Worm (Caenorhabditis elegans) whole organism, young adult: ENCODE data around the gene K08D8.12.
A peak's percentile ranks its signal among the peaks of the same experiment; 100 is the strongest.

Source experiments
- B0019.2 ChIP-seq: fragments of 200-800 bp; sonication (Bioruptor generic); conservative IDR thresholded peaks from 2 replicates; pipeline ENCODE4 v1.3.6; 2022; ENCODE audit warnings: missing genetic modification reagents, missing genetic modification characterization, missing compliant biosample characterization
- B0336.3 ChIP-seq: fragments of 200-800 bp; sonication (Bioruptor generic); IDR thresholded peaks from 2 replicates; pipeline ENCODE4 v1.3.6; 2022; ENCODE audit warnings: missing genetic modification characterization, missing compliant biosample characterization
- F33H1.4 ChIP-seq: fragments of 200-800 bp; sonication (Bioruptor generic); IDR thresholded peaks from 2 replicates; pipeline ENCODE4 v1.3.6; 2022; ENCODE audit warnings: missing genetic modification reagents, missing genetic modification characterization, missing compliant biosample characterization
- F57C9.4 ChIP-seq: sonication (generic microtip); optimal IDR thresholded peaks from 2 replicates; lab custom pipeline; 2017; ENCODE audit warnings: mild to moderate bottlenecking, missing genetic modification characterization, missing compliant biosample characterization
- K11D2.4 ChIP-seq: fragments of 200-800 bp; sonication (Bioruptor generic); IDR thresholded peaks from 2 replicates; pipeline ENCODE4 v1.3.6; 2022; ENCODE audit warnings: missing genetic modification reagents, missing genetic modification characterization, missing compliant biosample characterization
- K12H6.12 ChIP-seq: fragments of 200-800 bp; sonication (Bioruptor generic); optimal IDR thresholded peaks from 2 replicates; lab custom pipeline; 2018; ENCODE audit warnings: mild to moderate bottlenecking, missing genetic modification characterization, missing compliant biosample characterization
- T07F8.4 ChIP-seq: sonication (generic microtip); optimal IDR thresholded peaks from 2 replicates; lab custom pipeline; 2016; ENCODE audit warnings: mild to moderate bottlenecking, missing genetic modification characterization, moderate library complexity, missing compliant biosample characterization
- Y53G8AR.9 ChIP-seq: fragments of 200-800 bp; sonication (Bioruptor generic); conservative IDR thresholded peaks from 2 replicates; pipeline ENCODE4 v1.3.6; 2022; ENCODE audit warnings: missing genetic modification reagents, missing genetic modification characterization, missing compliant biosample characterization
- aptf-3 ChIP-seq: fragments of 200-800 bp; sonication (Bioruptor generic); IDR thresholded peaks from 2 replicates; pipeline ENCODE4 v1.3.6; 2022; ENCODE audit warnings: missing genetic modification characterization, missing compliant biosample characterization
- atf-7 ChIP-seq: sonication (generic microtip); optimal IDR thresholded peaks from 2 replicates; lab custom pipeline; 2017; ENCODE audit warnings: mild to moderate bottlenecking, missing genetic modification characterization, missing compliant biosample characterization
- attf-6 ChIP-seq: fragments of 200-800 bp; sonication (Bioruptor generic); IDR thresholded peaks from 2 replicates; pipeline ENCODE4 v1.3.6; 2022; ENCODE audit warnings: missing genetic modification reagents, missing genetic modification characterization, missing compliant biosample characterization
- ccch-3 ChIP-seq: fragments of 200-800 bp; sonication (Bioruptor generic); optimal IDR thresholded peaks from 2 replicates; lab custom pipeline; 2018; ENCODE audit warnings: mild to moderate bottlenecking, missing genetic modification characterization, missing compliant biosample characterization
- cebp-1 ChIP-seq, 2 experiments: fragments of 200-800 bp in 1 of 2; sonication (Bioruptor generic) in 1 of 2; sonication (generic microtip) in 1 of 2; IDR thresholded peaks in 1 of 2; optimal IDR thresholded peaks in 1 of 2; 2 replicates each; pipeline versions ENCODE4 v1.3.6 to Lab custom; 2017 to 2022; ENCODE audit warnings: missing compliant biosample characterization in 2 of 2, missing genetic modification characterization in 2 of 2, mild to moderate bottlenecking in 1 of 2, missing genetic modification reagents in 1 of 2, moderate library complexity in 1 of 2
- cebp-2 ChIP-seq: fragments of 200-800 bp; sonication (Bioruptor generic); IDR thresholded peaks from 2 replicates; pipeline ENCODE4 v1.3.6; 2022; ENCODE audit warnings: missing genetic modification characterization, missing compliant biosample characterization
- ceh-27 ChIP-seq: fragments of 200-800 bp; sonication (Bioruptor generic); optimal IDR thresholded peaks from 2 replicates; lab custom pipeline; 2018; ENCODE audit warnings: mild to moderate bottlenecking, missing genetic modification characterization, moderate library complexity, missing compliant biosample characterization
- ceh-91 ChIP-seq: fragments of 200-800 bp; sonication (Bioruptor generic); IDR thresholded peaks from 2 replicates; pipeline ENCODE4 v1.3.6; 2022; ENCODE audit warnings: missing genetic modification reagents, missing genetic modification characterization, missing compliant biosample characterization
- die-1 ChIP-seq: sonication (generic microtip); optimal IDR thresholded peaks from 2 replicates; lab custom pipeline; 2016; ENCODE audit warnings: missing genotype, mild to moderate bottlenecking, missing genetic modification characterization, missing compliant biosample characterization
- dpff-1 ChIP-seq: sonication (generic microtip); optimal IDR thresholded peaks from 2 replicates; lab custom pipeline; 2017; ENCODE audit warnings: mild to moderate bottlenecking, missing genetic modification characterization, missing compliant biosample characterization
- ekl-4 ChIP-seq: fragments of 200-800 bp; sonication (Bioruptor generic); IDR thresholded peaks from 2 replicates; pipeline ENCODE4 v1.3.6; 2022; ENCODE audit warnings: missing genetic modification reagents, missing genetic modification characterization, missing compliant biosample characterization
- gei-17 ChIP-seq: fragments of 200-800 bp; sonication (Bioruptor generic); optimal IDR thresholded peaks from 2 replicates; lab custom pipeline; 2018; ENCODE audit warnings: mild to moderate bottlenecking, missing genetic modification characterization, missing compliant biosample characterization
- hmg-1.2 ChIP-seq: fragments of 200-800 bp; sonication (Bioruptor generic); IDR thresholded peaks from 2 replicates; pipeline ENCODE4 v1.3.6; 2022; ENCODE audit warnings: missing genetic modification reagents, missing genetic modification characterization, missing compliant biosample characterization
- hsf-1 ChIP-seq: fragments of 200-800 bp; sonication (Bioruptor generic); IDR thresholded peaks from 2 replicates; pipeline ENCODE4 v1.3.6; 2022; ENCODE audit warnings: missing genetic modification reagents, missing genetic modification characterization, missing compliant biosample characterization
- madf-3 ChIP-seq: fragments of 200-800 bp; sonication (Bioruptor generic); IDR thresholded peaks from 2 replicates; pipeline ENCODE4 v1.3.6; 2022; ENCODE audit warnings: missing genetic modification reagents, missing genetic modification characterization, missing compliant biosample characterization
- mxl-1 ChIP-seq: sonication (generic microtip); optimal IDR thresholded peaks from 2 replicates; lab custom pipeline; 2016; ENCODE audit warnings: missing genetic modification characterization, missing compliant biosample characterization
- nfya-1 ChIP-seq: sonication (generic microtip); optimal IDR thresholded peaks from 2 replicates; lab custom pipeline; 2017; ENCODE audit warnings: antibody characterized with exemption, missing compliant biosample characterization, missing genetic modification characterization, borderline replicate concordance; ENCODE audit not compliant: insufficient read depth
- nfya-2 ChIP-seq: fragments of 200-800 bp; sonication (Bioruptor generic); IDR thresholded peaks from 2 replicates; pipeline ENCODE4 v1.3.6; 2022; ENCODE audit warnings: missing genetic modification reagents, missing genetic modification characterization, missing compliant biosample characterization
- nhr-120 ChIP-seq: fragments of 200-800 bp; sonication (Bioruptor generic); IDR thresholded peaks from 2 replicates; pipeline ENCODE4 v1.3.6; 2022; ENCODE audit warnings: missing genetic modification characterization, missing compliant biosample characterization
- nhr-179 ChIP-seq: sonication (generic microtip); optimal IDR thresholded peaks from 2 replicates; lab custom pipeline; 2016; ENCODE audit warnings: mild to moderate bottlenecking, missing genetic modification characterization, missing compliant biosample characterization
- rcor-1 ChIP-seq: fragments of 200-800 bp; sonication (Bioruptor generic); IDR thresholded peaks from 2 replicates; pipeline ENCODE4 v1.3.6; 2022; ENCODE audit warnings: missing genetic modification reagents, missing genetic modification characterization, missing compliant biosample characterization
- somi-1 ChIP-seq: fragments of 200-800 bp; sonication (Bioruptor generic); optimal IDR thresholded peaks from 2 replicates; lab custom pipeline; 2018; ENCODE audit warnings: mild to moderate bottlenecking, missing genetic modification characterization, missing compliant biosample characterization
- unc-130 ChIP-seq: sonication (generic microtip); optimal IDR thresholded peaks from 2 replicates; lab custom pipeline; 2016; ENCODE audit warnings: missing genetic modification reagents, missing genetic modification characterization, missing compliant biosample characterization
- ztf-25 ChIP-seq: fragments of 200-800 bp; sonication (Bioruptor generic); IDR thresholded peaks from 2 replicates; pipeline ENCODE4 v1.3.6; 2022; ENCODE audit warnings: missing genetic modification reagents, missing genetic modification characterization, missing compliant biosample characterization

The K08D8.12 gene

ce11 chrIV:12893166-12893565, at the start of gene K08D8.12:
TSS of gene K08D8.12 (plus strand) at chrIV:12893466.
- TF ChIP-seq aptf-3 (GFP tag; lab: Robert Waterston, UW) (no peak), gei-17 (GFP tag; lab: Kevin White, UChicago) (no peak), B0019.2 (no peak), die-1 (tag; lab: Kevin White, UChicago) (no peak), nhr-120 (GFP tag; lab: Robert Waterston, UW) (no peak), somi-1 (GFP tag; lab: Kevin White, UChicago) (no peak), rcor-1 (GFP tag; lab: Robert Waterston, UW) (no peak), ceh-91 (GFP tag; lab: Robert Waterston, UW) (no peak), K11D2.4 (GFP tag; lab: Robert Waterston, UW) (no peak), hsf-1 (GFP tag; lab: Robert Waterston, UW) (no peak), nfya-2 (GFP tag; lab: Robert Waterston, UW) (no peak), atf-7 (tag; lab: Kevin White, UChicago) (no peak)

ce11 chrIV:12845596-12845995, 47.7 kb upstream of the K08D8.12 start, which contains the start of gene txt-19:
TSS of gene txt-19 (plus strand) at chrIV:12845899.
- TF ChIP-seq nhr-120 (GFP tag; lab: Robert Waterston, UW) (no peak), dpff-1 (tag; lab: Kevin White, UChicago) (no peak), attf-6 (GFP tag; lab: Robert Waterston, UW) (no peak), ztf-25 (GFP tag; lab: Robert Waterston, UW) (no peak), atf-7 (tag; lab: Kevin White, UChicago) (no peak), ekl-4 (GFP tag; lab: Robert Waterston, UW) (no peak), unc-130 (GFP tag; lab: Kevin White, UChicago) (no peak), hmg-1.2 (no peak), F33H1.4 (GFP tag; lab: Robert Waterston, UW) (no peak), cebp-1 (GFP tag; IDR thresholded peaks at IDR 0.05; lab: Robert Waterston, UW) (no peak), cebp-1 (tag; optimal IDR thresholded peaks at IDR 0.05; lab: Kevin White, UChicago) (peak; percentile 35), T07F8.4 (tag; lab: Kevin White, UChicago) (no peak), nhr-179 (tag; lab: Kevin White, UChicago) (no peak), hsf-1 (GFP tag; lab: Robert Waterston, UW) (no peak), ceh-27 (peak; percentile 0), gei-17 (GFP tag; lab: Kevin White, UChicago) (no peak), Y53G8AR.9 (GFP tag; lab: Robert Waterston, UW) (no peak), mxl-1 (tag; lab: Kevin White, UChicago) (no peak), madf-3 (no peak), nfya-1 (tag; lab: Kevin White, UChicago) (no peak), K12H6.12 (tag; lab: Kevin White, UChicago) (peak; percentile 1), cebp-2 (GFP tag; lab: Robert Waterston, UW) (no peak), ccch-3 (no peak), B0336.3 (GFP tag; lab: Robert Waterston, UW) (no peak), F57C9.4 (tag; lab: Kevin White, UChicago) (no peak)

ce11 chrIV:12849030-12849560, 44.2 kb upstream of the K08D8.12 start, which contains the start of gene srf-3:
TSS of gene srf-3 (plus strand) at chrIV:12849510.
- TF ChIP-seq B0019.2 (no peak), nhr-120 (GFP tag; lab: Robert Waterston, UW) (no peak), hmg-1.2 (peak; percentile 59; the same call in 1 of the 2 replicates)
- TF ChIP-seq, all 124 proteins: peak for 1
